Fruit fly (Drosophila melanogaster) whole organism, wandering third instar larva: ENCODE measurements around the gene Cpr35B.

Experiments
- Abd-B ChIP-seq: fragments of >200 bp; optimal IDR thresholded peaks from 2 replicates; lab custom pipeline; 2017; ENCODE audit warnings: missing biosample characterization, missing genetic modification characterization
- CG32264 ChIP-seq: fragments of 200-800 bp; sonication (Bioruptor generic); optimal IDR thresholded peaks from 2 replicates; lab custom pipeline; 2016; ENCODE audit warnings: missing biosample characterization, missing genetic modification characterization
- CG9705 ChIP-seq: fragments of 200-800 bp; sonication (Bioruptor generic); optimal IDR thresholded peaks from 2 replicates; lab custom pipeline; 2018; ENCODE audit warnings: missing biosample characterization, mild to moderate bottlenecking, missing genetic modification characterization
- CrebA ChIP-seq: fragments of 200-800 bp; sonication (Bioruptor generic); optimal IDR thresholded peaks from 2 replicates; lab custom pipeline; 2016; ENCODE audit warnings: missing biosample characterization, mild to moderate bottlenecking, missing genetic modification characterization, borderline replicate concordance
- Dfd ChIP-seq: fragments of >200 bp; optimal IDR thresholded peaks from 2 replicates; lab custom pipeline; 2017; ENCODE audit warnings: missing biosample characterization, missing genetic modification characterization
- Dif ChIP-seq: fragments of 200-275, 200-300 bp; sonication (Bioruptor generic); optimal IDR thresholded peaks from 2 replicates; lab custom pipeline; 2018; ENCODE audit warnings: missing biosample characterization, missing genetic modification characterization; ENCODE audit not compliant: partially characterized antibody
- GATAd ChIP-seq: sonication (Bioruptor generic); optimal IDR thresholded peaks from 2 replicates; lab custom pipeline; 2016; ENCODE audit warnings: missing biosample characterization, missing genetic modification characterization
- HLH106 ChIP-seq: fragments of 200-800 bp; optimal IDR thresholded peaks from 3 replicates; lab custom pipeline; 2019; ENCODE audit warnings: missing biosample characterization, mild to moderate bottlenecking, missing genetic modification characterization, moderate library complexity
- Hnf4 ChIP-seq: fragments of 200-800 bp; sonication (Bioruptor generic); optimal IDR thresholded peaks from 2 replicates; lab custom pipeline; 2016; ENCODE audit warnings: missing biosample characterization, mild to moderate bottlenecking, missing genetic modification characterization
- Hr78 ChIP-seq: fragments of >200 bp; optimal IDR thresholded peaks from 2 replicates; lab custom pipeline; 2017; ENCODE audit warnings: missing biosample characterization, missing genetic modification characterization
- Hr83 ChIP-seq: fragments of 200-300 bp; sonication (Bioruptor generic); optimal IDR thresholded peaks from 2 replicates; lab custom pipeline; 2016; ENCODE audit warnings: missing biosample characterization, mild to moderate bottlenecking, missing genetic modification characterization, moderate library complexity; ENCODE audit not compliant: poor library complexity, severe bottlenecking
- Jra ChIP-seq: sonication (Bioruptor generic); optimal IDR thresholded peaks from 2 replicates; lab custom pipeline; 2016; ENCODE audit warnings: missing biosample characterization, missing genetic modification characterization
- Mio ChIP-seq: sonication (Bioruptor generic); optimal IDR thresholded peaks from 2 replicates; lab custom pipeline; 2016; ENCODE audit warnings: missing biosample characterization, missing genetic modification characterization
- Myc ChIP-seq: fragments of >200 bp; optimal IDR thresholded peaks from 2 replicates; lab custom pipeline; 2017
- N ChIP-seq: fragments of >200 bp; optimal IDR thresholded peaks from 2 replicates; lab custom pipeline; 2018; ENCODE audit warnings: missing biosample characterization, missing external identifiers, missing genetic modification characterization
- OdsH ChIP-seq: fragments of 200-800 bp; sonication (Bioruptor generic); optimal IDR thresholded peaks from 2 replicates; lab custom pipeline; 2016; ENCODE audit warnings: missing biosample characterization, mild to moderate bottlenecking, missing genetic modification characterization
- Rel ChIP-seq, 2 experiments: fragments of 200-800 bp; sonication (Bioruptor generic) in 1 of 2; optimal IDR thresholded peaks; 2 replicates in 1 of 2; 3 replicates in 1 of 2; lab custom pipeline; 2016 to 2019; ENCODE audit warnings: mild to moderate bottlenecking in 2 of 2, missing biosample characterization in 2 of 2, missing genetic modification characterization in 2 of 2, moderate library complexity in 1 of 2
- Sp1 ChIP-seq: fragments of 200-800 bp; sonication (Bioruptor generic); optimal IDR thresholded peaks from 3 replicates; lab custom pipeline; 2019; ENCODE audit warnings: missing biosample characterization, mild to moderate bottlenecking, missing genetic modification characterization, moderate library complexity
- Vsx2 ChIP-seq: fragments of 200-300, 225-300 bp; sonication (Bioruptor generic); optimal IDR thresholded peaks from 2 replicates; lab custom pipeline; 2018; ENCODE audit warnings: missing biosample characterization, missing genetic modification characterization; ENCODE audit not compliant: partially characterized antibody
- brk ChIP-seq: fragments of 200-800 bp; sonication (Bioruptor generic); optimal IDR thresholded peaks from 2 replicates; lab custom pipeline; 2016; ENCODE audit warnings: missing biosample characterization, mild to moderate bottlenecking, missing genetic modification characterization
- dl ChIP-seq, 2 experiments: fragments of 175-275, 200-275 bp in 1 of 2; fragments of 200-275 bp in 1 of 2; sonication (Bioruptor generic); optimal IDR thresholded peaks; lab custom pipeline; 2018; ENCODE audit warnings: mild to moderate bottlenecking in 2 of 2, missing biosample characterization in 2 of 2, missing genetic modification characterization in 2 of 2, moderate library complexity in 2 of 2; ENCODE audit not compliant: partially characterized antibody in 2 of 2, insufficient read depth in 1 of 2
- dmrt93B ChIP-seq: fragments of 200-800 bp; sonication (Bioruptor generic); optimal IDR thresholded peaks from 2 replicates; lab custom pipeline; 2018; ENCODE audit warnings: missing biosample characterization, mild to moderate bottlenecking, missing genetic modification characterization
- ey ChIP-seq: fragments of 200-800 bp; sonication (Bioruptor generic); optimal IDR thresholded peaks from 2 replicates; lab custom pipeline; 2016; ENCODE audit warnings: missing biosample characterization, missing genetic modification characterization
- foxo ChIP-seq, 2 experiments: fragments of 200-800 bp; sonication (Bioruptor generic); optimal IDR thresholded peaks; 2 replicates in 1 of 2; 3 replicates in 1 of 2; lab custom pipeline; 2016 to 2017; ENCODE audit warnings: missing biosample characterization in 2 of 2, missing genetic modification characterization in 2 of 2
- fru ChIP-seq: fragments of 200-800 bp; sonication (Bioruptor generic); optimal IDR thresholded peaks from 3 replicates; lab custom pipeline; 2016; ENCODE audit warnings: missing biosample characterization, mild to moderate bottlenecking, missing genetic modification characterization
- h ChIP-seq: fragments of 200-800 bp; sonication (Bioruptor generic); optimal IDR thresholded peaks from 3 replicates; lab custom pipeline; 2016; ENCODE audit warnings: missing biosample characterization, mild to moderate bottlenecking, missing genetic modification characterization
- jim ChIP-seq: fragments of 175-275, 200-325 bp; sonication (Bioruptor generic); optimal IDR thresholded peaks from 2 replicates; lab custom pipeline; 2016; ENCODE audit warnings: missing biosample characterization, mild to moderate bottlenecking, missing genetic modification characterization
- pan ChIP-seq: fragments of >200 bp; optimal IDR thresholded peaks from 2 replicates; lab custom pipeline; 2017
- psq ChIP-seq: fragments of 200-800 bp; sonication (Bioruptor generic); optimal IDR thresholded peaks from 3 replicates; lab custom pipeline; 2017; ENCODE audit warnings: missing biosample characterization, mild to moderate bottlenecking, missing genetic modification characterization, moderate library complexity
- rgr ChIP-seq: fragments of 200-800 bp; sonication (Bioruptor generic); optimal IDR thresholded peaks from 3 replicates; lab custom pipeline; 2016; ENCODE audit warnings: missing biosample characterization, mild to moderate bottlenecking, missing genetic modification characterization
- sage ChIP-seq: fragments of 200-800 bp; sonication (Bioruptor generic); optimal IDR thresholded peaks from 2 replicates; lab custom pipeline; 2016; ENCODE audit warnings: missing biosample characterization, mild to moderate bottlenecking, missing genetic modification characterization
- tai ChIP-seq: sonication (Bioruptor generic); optimal IDR thresholded peaks from 2 replicates; lab custom pipeline; 2016; ENCODE audit warnings: missing biosample characterization, missing genetic modification characterization
- usp ChIP-seq: fragments of >200 bp; optimal IDR thresholded peaks from 2 replicates; lab custom pipeline; 2017; ENCODE audit warnings: missing biosample characterization, missing genetic modification characterization
- woc ChIP-seq: sonication (Bioruptor generic); optimal IDR thresholded peaks from 2 replicates; lab custom pipeline; 2016; ENCODE audit warnings: missing biosample characterization, mild to moderate bottlenecking, missing genetic modification characterization

Cpr35B gene

dm6 chr2L:14398562-14398961 lies 26.4 kb downstream of the Cpr35B start:
- no peak for TF ChIP-seq GATAd
- TF ChIP-seq psq (GFP tag; lab: Kevin White, UChicago) = no peak
- no peak for TF ChIP-seq Hnf4 (GFP tag; lab: Kevin White, UChicago)
- TF ChIP-seq Sp1 (GFP tag; lab: Kevin White, UChicago) = no peak
- no peak for TF ChIP-seq Rel (GFP tag; optimal IDR thresholded peaks at IDR 0.05; lab: Kevin White, UChicago)
- no peak for TF ChIP-seq Rel (tag; optimal IDR thresholded peaks at IDR 0.05; lab: Kevin White, UChicago)

dm6 chr2L:14397948-14398347 lies 27.0 kb downstream of the Cpr35B start:
- TF ChIP-seq dl (GFP tag; optimal IDR thresholded peaks at IDR 0.05; lab: Kevin White, UChicago; ENCODE audit: insufficient read depth in 1 of 2, partially characterized antibody in 2 of 2) (no peak), Jra (GFP tag; lab: Kevin White, UChicago) (no peak), jim (GFP tag; lab: Kevin White, UChicago) (no peak), Myc (no peak), woc (GFP tag; lab: Kevin White, UChicago) (no peak), Abd-B (GFP tag; lab: Kevin White, UChicago) (no peak), Dfd (GFP tag; lab: Kevin White, UChicago) (no peak), dmrt93B (GFP tag; lab: Kevin White, UChicago) (no peak), GATAd (no peak), Hr83 (GFP tag; lab: Kevin White, UChicago) (no peak), Rel (GFP tag; optimal IDR thresholded peaks at IDR 0.05; lab: Kevin White, UChicago) (no peak), Rel (tag; optimal IDR thresholded peaks at IDR 0.05; lab: Kevin White, UChicago) (no peak), rgr (GFP tag; lab: Kevin White, UChicago) (no peak), brk (no peak), usp (GFP tag; lab: Kevin White, UChicago) (no peak), Hr78 (no peak)

- no peak for TF ChIP-seq CG32264
- TF ChIP-seq Hnf4 (GFP tag; lab: Kevin White, UChicago) = no peak
These were observed 27.9 kb downstream of the Cpr35B start for dm6 chr2L:14397067-14397598.

- TF ChIP-seq ey (GFP tag; lab: Kevin White, UChicago) = no peak
- no peak for TF ChIP-seq jim (GFP tag; lab: Kevin White, UChicago)
- no peak for TF ChIP-seq Mio (GFP tag; lab: Kevin White, UChicago)
- TF ChIP-seq OdsH (GFP tag; lab: Kevin White, UChicago) = no peak
- no peak for TF ChIP-seq Hr83 (GFP tag; lab: Kevin White, UChicago)
- TF ChIP-seq dl (GFP tag; optimal IDR thresholded peaks at IDR 0.05; lab: Kevin White, UChicago; ENCODE audit: insufficient read depth in 1 of 2, partially characterized antibody in 2 of 2) = no peak
- no peak for TF ChIP-seq usp (GFP tag; lab: Kevin White, UChicago)
- no peak for TF ChIP-seq Myc
- no peak for TF ChIP-seq rgr (GFP tag; lab: Kevin White, UChicago)
- TF ChIP-seq Rel (GFP tag; optimal IDR thresholded peaks at IDR 0.05; lab: Kevin White, UChicago) = no peak
- TF ChIP-seq Rel (tag; optimal IDR thresholded peaks at IDR 0.05; lab: Kevin White, UChicago) = no peak
- no peak for TF ChIP-seq Hnf4 (GFP tag; lab: Kevin White, UChicago)
- no peak for TF ChIP-seq foxo (GFP tag; optimal IDR thresholded peaks at IDR 0.05; lab: Kevin White, UChicago)
These were observed 28.7 kb downstream of the Cpr35B start for dm6 chr2L:14396263-14396662.

- TF ChIP-seq dl (GFP tag; optimal IDR thresholded peaks at IDR 0.05; lab: Kevin White, UChicago; ENCODE audit: insufficient read depth in 1 of 2, partially characterized antibody in 2 of 2) (no peak), N (GFP tag; lab: Kevin White, UChicago) (no peak), rgr (GFP tag; lab: Kevin White, UChicago) (no peak)
These were observed 29.9 kb downstream of the Cpr35B start for dm6 chr2L:14395065-14395439.

- TF ChIP-seq ey (GFP tag; lab: Kevin White, UChicago) = peak; percentile 8
- TF ChIP-seq Sp1 (GFP tag; lab: Kevin White, UChicago) = peak; percentile 65
- TF ChIP-seq Jra (GFP tag; lab: Kevin White, UChicago) = no peak
- TF ChIP-seq CG32264 = no peak
- TF ChIP-seq rgr (GFP tag; lab: Kevin White, UChicago) = peak; percentile 7
- TF ChIP-seq HLH106 = peak; percentile 28
- peak; percentile 28 for TF ChIP-seq woc (GFP tag; lab: Kevin White, UChicago)
- TF ChIP-seq CG9705 = no peak
- peak; percentile 26 for TF ChIP-seq h
- no peak for TF ChIP-seq Dif (GFP tag; lab: Kevin White, UChicago)
- peak in 1 of 2 experiments; percentile 41 for TF ChIP-seq foxo (GFP tag; optimal IDR thresholded peaks at IDR 0.05; lab: Kevin White, UChicago)
- no peak for TF ChIP-seq pan
- TF ChIP-seq Hnf4 (GFP tag; lab: Kevin White, UChicago) = no peak
- no peak for TF ChIP-seq brk
- peak; percentile 11 for TF ChIP-seq sage
- TF ChIP-seq tai (GFP tag; lab: Kevin White, UChicago) = no peak
- TF ChIP-seq GATAd = no peak
- TF ChIP-seq Vsx2 (GFP tag; lab: Kevin White, UChicago) = no peak
- no peak for TF ChIP-seq fru (GFP tag; lab: Kevin White, UChicago)
- peak; percentile 13 for TF ChIP-seq Rel (GFP tag; optimal IDR thresholded peaks at IDR 0.05; lab: Kevin White, UChicago)
- TF ChIP-seq Rel (tag; optimal IDR thresholded peaks at IDR 0.05; lab: Kevin White, UChicago) = peak; percentile 55
- TF ChIP-seq CrebA (GFP tag; lab: Kevin White, UChicago) = peak; percentile 51
- TF ChIP-seq Dfd (GFP tag; lab: Kevin White, UChicago) = no peak
These were observed 30.5 kb downstream of the Cpr35B start for dm6 chr2L:14394298-14395064.
